Fruit fly (Drosophila melanogaster) whole organism, embryonic: ENCODE data around the gene Pex2.

ENCODE experiments used
- BEAF-32 ChIP-seq: fragments of 200-800 bp; sonication (Bioruptor generic); optimal IDR thresholded peaks from 3 replicates; lab custom pipeline; 2017; ENCODE audit warnings: missing biosample characterization, missing genetic modification characterization, mild to moderate bottlenecking, moderate library complexity, missing genetic modification reagents
- CG10959 ChIP-seq: fragments of 200-800 bp; sonication (Bioruptor generic); IDR thresholded peaks from 2 replicates; pipeline ENCODE4 v1.3.6; 2022; ENCODE audit warnings: missing biosample characterization, missing genetic modification characterization
- CG1603 ChIP-seq: fragments of 200-800 bp; sonication (Bioruptor generic); optimal IDR thresholded peaks from 2 replicates; lab custom pipeline; 2019; ENCODE audit warnings: missing biosample characterization, mild to moderate bottlenecking, missing genetic modification characterization, moderate library complexity
- CG34224 ChIP-seq: fragments of 200-800 bp; sonication (Bioruptor generic); IDR thresholded peaks from 3 replicates; pipeline ENCODE4 v1.3.6; 2022; ENCODE audit warnings: missing biosample characterization, missing genetic modification characterization; ENCODE audit not compliant: partially characterized antibody
- CG4282 ChIP-seq: fragments of 200-800 bp; sonication (Bioruptor generic); optimal IDR thresholded peaks from 2 replicates; lab custom pipeline; 2016; ENCODE audit warnings: missing biosample characterization, missing genetic modification characterization
- CG5245 ChIP-seq: fragments of 200-800 bp; sonication (Bioruptor generic); optimal IDR thresholded peaks from 3 replicates; lab custom pipeline; 2016; ENCODE audit warnings: missing biosample characterization, missing genetic modification characterization
- CG7372 ChIP-seq: fragments of 200-800 bp; sonication (Bioruptor generic); IDR thresholded peaks from 2 replicates; pipeline ENCODE4 v1.3.6; 2022; ENCODE audit warnings: missing biosample characterization, missing genetic modification characterization
- CG9437 ChIP-seq: fragments of 200-800 bp; sonication (Bioruptor generic); optimal IDR thresholded peaks from 2 replicates; lab custom pipeline; 2018; ENCODE audit warnings: missing biosample characterization, mild to moderate bottlenecking, missing genetic modification characterization
- Doc3 ChIP-seq: fragments of 200-800 bp; sonication (Bioruptor generic); IDR thresholded peaks from 3 replicates; pipeline ENCODE4 v1.3.6; 2022; ENCODE audit warnings: missing biosample characterization, missing genetic modification characterization; ENCODE audit not compliant: partially characterized antibody
- Dref ChIP-seq: fragments of 200-800 bp; sonication (Bioruptor generic); IDR thresholded peaks from 2 replicates; pipeline ENCODE4 v1.3.6; 2022; ENCODE audit warnings: missing biosample characterization, missing genetic modification characterization
- Drgx ChIP-seq: fragments of 200-800 bp; sonication (Bioruptor generic); IDR thresholded peaks from 2 replicates; pipeline ENCODE4 v1.3.6; 2022; ENCODE audit warnings: missing biosample characterization, missing genetic modification characterization
- Ets65A ChIP-seq: fragments of 200-800 bp; sonication (Bioruptor generic); peaks from one replicate; lab custom pipeline; 2016; ENCODE audit warnings: missing biosample characterization, missing genetic modification characterization
- HLH54F ChIP-seq: fragments of 200-800 bp; sonication (Bioruptor generic); optimal IDR thresholded peaks from 3 replicates; lab custom pipeline; 2016; ENCODE audit warnings: missing biosample characterization, missing genetic modification characterization
- Oli ChIP-seq: fragments of 200-800 bp; sonication (Bioruptor generic); optimal IDR thresholded peaks from 2 replicates; lab custom pipeline; 2018; ENCODE audit warnings: missing biosample characterization, mild to moderate bottlenecking, missing genetic modification characterization, moderate library complexity
- Sin3A ChIP-seq: fragments of >200 bp; optimal IDR thresholded peaks from 2 replicates; lab custom pipeline; 2018
- Sox102F ChIP-seq: fragments of 200-800 bp; sonication (Bioruptor generic); optimal IDR thresholded peaks from 2 replicates; lab custom pipeline; 2018; ENCODE audit warnings: missing biosample characterization, mild to moderate bottlenecking, missing genetic modification characterization, moderate library complexity
- Taf1 ChIP-seq: fragments of 200-800 bp; sonication (Bioruptor generic); IDR thresholded peaks from 2 replicates; pipeline ENCODE4 v1.3.6; 2022; ENCODE audit warnings: missing biosample characterization, missing genetic modification characterization
- ase ChIP-seq: fragments of 200-800 bp; sonication (Bioruptor generic); IDR thresholded peaks from 3 replicates; pipeline ENCODE4 v1.3.6; 2022; ENCODE audit warnings: missing biosample characterization, missing genetic modification characterization
- bowl ChIP-seq: fragments of 200-800 bp; sonication (Bioruptor generic); IDR thresholded peaks from 2 replicates; pipeline ENCODE4 v1.3.6; 2022; ENCODE audit warnings: missing biosample characterization, missing genetic modification characterization
- br ChIP-seq: fragments of >200 bp; optimal IDR thresholded peaks from 2 replicates; lab custom pipeline; 2017
- ci ChIP-seq: fragments of 200-800 bp; sonication (Bioruptor generic); IDR thresholded peaks from 3 replicates; pipeline ENCODE4 v1.3.6; 2022; ENCODE audit warnings: missing biosample characterization, missing genetic modification characterization
- corto ChIP-seq: fragments of 200-800 bp; sonication (Bioruptor generic); optimal IDR thresholded peaks from 2 replicates; lab custom pipeline; 2016; ENCODE audit warnings: missing biosample characterization, mild to moderate bottlenecking, missing genetic modification characterization, moderate library complexity
- fd64A ChIP-seq: fragments of 200-800 bp; sonication (Bioruptor generic); optimal IDR thresholded peaks from 3 replicates; lab custom pipeline; 2018; ENCODE audit warnings: missing biosample characterization, mild to moderate bottlenecking, missing genetic modification characterization
- fru ChIP-seq: fragments of >200 bp; optimal IDR thresholded peaks from 2 replicates; lab custom pipeline; 2017
- gce ChIP-seq: fragments of 200-800 bp; sonication (Bioruptor generic); IDR thresholded peaks from 3 replicates; pipeline ENCODE4 v1.3.6; 2022; ENCODE audit warnings: missing biosample characterization, missing genetic modification characterization
- gt ChIP-seq: fragments of 200-800 bp; sonication (Bioruptor generic); IDR thresholded peaks from 2 replicates; pipeline ENCODE4 v1.3.6; 2022; ENCODE audit warnings: missing biosample characterization, missing genetic modification characterization
- her ChIP-seq: fragments of 200-800 bp; sonication (Bioruptor generic); optimal IDR thresholded peaks from 2 replicates; lab custom pipeline; 2016; ENCODE audit warnings: missing biosample characterization, missing genetic modification characterization
- inv ChIP-seq: fragments of 200-800 bp; sonication (Bioruptor generic); IDR thresholded peaks from 2 replicates; pipeline ENCODE4 v1.3.6; 2022; ENCODE audit warnings: missing biosample characterization, missing genetic modification characterization; ENCODE audit not compliant: partially characterized antibody
- kni ChIP-seq: fragments of 200-800 bp; sonication (Bioruptor generic); optimal IDR thresholded peaks from 3 replicates; lab custom pipeline; 2017; ENCODE audit warnings: mild to moderate bottlenecking, missing biosample characterization, missing genetic modification reagents, missing genetic modification characterization
- odd ChIP-seq: fragments of 200-800 bp; sonication (Bioruptor generic); optimal IDR thresholded peaks from 2 replicates; lab custom pipeline; 2017; ENCODE audit warnings: missing biosample characterization, mild to moderate bottlenecking, missing genetic modification characterization
- seq ChIP-seq: fragments of 200-800 bp; sonication (Bioruptor generic); IDR thresholded peaks from 2 replicates; pipeline ENCODE4 v1.3.6; 2022; ENCODE audit warnings: missing biosample characterization, missing genetic modification characterization
- sisA ChIP-seq: fragments of 200-800 bp; sonication (Bioruptor generic); IDR thresholded peaks from 2 replicates; pipeline ENCODE4 v1.3.6; 2022; ENCODE audit warnings: missing biosample characterization, missing genetic modification characterization
- tap ChIP-seq: fragments of 200-800 bp; optimal IDR thresholded peaks from 3 replicates; lab custom pipeline; 2019; ENCODE audit warnings: missing biosample characterization, mild to moderate bottlenecking, missing genetic modification characterization, moderate library complexity
- tin ChIP-seq: fragments of 200-800 bp; sonication (Bioruptor generic); optimal IDR thresholded peaks from 3 replicates; lab custom pipeline; 2016; ENCODE audit warnings: missing biosample characterization, missing genetic modification characterization
- tll ChIP-seq, 2 experiments: fragments of 200-800 bp in 1 of 2; fragments of >200 bp in 1 of 2; sonication (Bioruptor generic) in 1 of 2; optimal IDR thresholded peaks; 2 replicates each; lab custom pipeline; 2017 to 2019; ENCODE audit warnings: missing biosample characterization in 2 of 2, missing genetic modification characterization in 2 of 2, mild to moderate bottlenecking in 1 of 2, moderate library complexity in 1 of 2
- vfl ChIP-seq: fragments of 200-800 bp; sonication (Bioruptor generic); optimal IDR thresholded peaks from 2 replicates; lab custom pipeline; 2016; ENCODE audit warnings: missing biosample characterization, missing genetic modification characterization
- zf30C ChIP-seq: fragments of 200-800 bp; sonication (Bioruptor generic); optimal IDR thresholded peaks from 3 replicates; lab custom pipeline; 2018; ENCODE audit warnings: missing biosample characterization, mild to moderate bottlenecking, missing genetic modification characterization

Pex2 gene

DNA sequence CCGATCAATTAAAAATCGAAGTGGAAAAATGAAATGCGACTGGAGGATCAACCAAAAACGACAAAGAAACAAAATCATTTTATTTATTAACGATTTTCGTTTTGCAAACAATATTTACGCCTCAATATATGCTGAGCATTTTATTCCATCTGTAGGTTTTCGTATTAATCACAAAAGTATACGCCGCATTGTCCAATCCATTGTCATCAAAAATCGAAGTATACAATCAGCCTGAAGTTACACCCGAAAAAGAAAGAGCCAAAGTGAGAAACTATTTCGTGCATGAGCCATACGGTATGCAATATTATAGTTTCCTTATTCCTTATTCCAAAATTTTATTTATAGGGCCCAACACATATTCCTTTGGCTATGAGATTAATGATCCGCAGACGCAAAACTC is 9.8 kb upstream of the Pex2 start (continued):
- TF ChIP-seq kni (GFP tag; lab: Kevin White, UChicago), result no peak
- no peak for TF ChIP-seq Dref (GFP tag; lab: Robert Waterston, UW)

DNA sequence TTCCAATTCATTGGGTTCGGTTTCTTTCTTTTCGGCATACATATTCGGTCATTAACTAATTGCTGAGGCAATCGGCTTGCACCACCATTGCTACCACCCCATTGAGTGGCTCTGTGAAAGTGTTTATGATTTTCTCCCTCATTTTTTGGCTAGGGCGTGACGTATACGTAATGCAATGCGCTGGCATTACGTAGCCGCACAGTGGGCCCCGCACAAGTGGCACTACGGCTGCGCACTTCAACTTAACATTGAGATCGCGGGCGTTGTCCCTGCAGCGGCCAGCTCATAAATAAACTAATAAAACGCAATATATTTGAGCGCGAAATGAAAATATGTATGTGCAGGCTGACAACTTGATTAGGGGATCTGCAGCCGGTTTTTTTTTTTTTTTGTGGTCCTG is 7.4 kb upstream of the Pex2 start:
- TF ChIP-seq vfl (no peak), Doc3 (GFP tag; lab: Robert Waterston, UW) (no peak), fru (lab: Kevin White, UChicago) (no peak), CG7372 (GFP tag; lab: Robert Waterston, UW) (peak; percentile 80), HLH54F (GFP tag; lab: Kevin White, UChicago) (no peak), seq (GFP tag; lab: Robert Waterston, UW) (no peak), gce (GFP tag; lab: Robert Waterston, UW) (no peak), tap (tag; lab: Kevin White, UChicago) (no peak), ase (GFP tag; lab: Robert Waterston, UW) (no peak), CG34224 (no peak), her (GFP tag; lab: Kevin White, UChicago) (no peak), CG9437 (peak; percentile 65)

DNA sequence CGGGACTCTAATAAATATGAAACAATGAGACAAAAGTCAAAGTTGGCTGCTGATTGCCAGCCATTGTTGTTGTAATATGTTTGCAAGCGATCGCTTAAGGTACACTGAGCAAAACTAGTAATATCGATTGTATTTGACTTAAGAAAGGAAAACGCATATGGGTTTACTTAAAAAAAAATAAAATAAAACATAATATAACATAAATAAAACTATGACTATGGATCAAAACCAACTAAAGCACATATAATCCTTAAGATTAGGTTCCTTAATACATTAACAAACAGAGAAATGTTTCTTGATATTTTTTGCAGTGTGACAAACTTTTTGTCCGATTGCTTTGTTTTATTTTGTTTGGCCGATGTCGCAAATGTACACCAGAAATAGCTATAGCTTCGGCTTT is 5.3 kb upstream of the Pex2 start:
- TF ChIP-seq corto (GFP tag; lab: Kevin White, UChicago) (no peak), Drgx (peak; percentile 29; the same call in 1 of the 2 replicates)

DNA sequence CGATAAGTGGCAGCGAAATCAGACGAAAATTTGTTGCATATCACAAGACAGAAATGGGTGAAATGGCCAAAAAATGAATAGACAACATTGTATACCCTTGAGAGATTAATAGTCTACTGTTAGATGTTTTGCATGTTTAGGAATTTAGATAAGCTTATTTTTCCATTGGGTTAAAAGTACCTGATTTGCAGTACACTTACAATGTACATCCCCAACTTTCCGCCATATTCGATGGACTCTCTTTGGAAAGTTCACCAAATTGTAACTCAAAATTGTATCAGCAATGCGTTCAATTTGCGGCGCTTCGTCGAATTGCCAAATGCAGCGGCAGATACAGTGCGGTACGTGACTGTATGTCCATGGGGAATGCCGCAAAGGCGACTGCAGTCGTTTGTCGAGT is 4.5 kb upstream of the Pex2 start:
- TF ChIP-seq ci (GFP tag; lab: Robert Waterston, UW), result no peak
- TF ChIP-seq tll (GFP tag; optimal IDR thresholded peaks at IDR 0.05; lab: Kevin White, UChicago), result no peak
- no peak for TF ChIP-seq CG5245 (GFP tag; lab: Kevin White, UChicago)
- no peak for TF ChIP-seq tin
- TF ChIP-seq inv (GFP tag; lab: Robert Waterston, UW), result no peak
- TF ChIP-seq Sox102F (GFP tag; lab: Kevin White, UChicago), result peak; percentile 16
- no peak for TF ChIP-seq Oli (tag; lab: Kevin White, UChicago)
- peak; percentile 13 for TF ChIP-seq CG1603 (tag; lab: Kevin White, UChicago)
- TF ChIP-seq fd64A (GFP tag; lab: Kevin White, UChicago), result no peak
- no peak for TF ChIP-seq CG10959 (GFP tag; lab: Robert Waterston, UW)
- no peak for TF ChIP-seq Taf1 (GFP tag; lab: Robert Waterston, UW)
- TF ChIP-seq sisA (GFP tag; lab: Robert Waterston, UW), result no peak
- no peak for TF ChIP-seq CG4282 (GFP tag; lab: Kevin White, UChicago)
- TF ChIP-seq br (lab: Kevin White, UChicago), result no peak
- no peak for TF ChIP-seq zf30C (GFP tag; lab: Kevin White, UChicago)
- TF ChIP-seq, all 482 proteins: peak for 2

DNA sequence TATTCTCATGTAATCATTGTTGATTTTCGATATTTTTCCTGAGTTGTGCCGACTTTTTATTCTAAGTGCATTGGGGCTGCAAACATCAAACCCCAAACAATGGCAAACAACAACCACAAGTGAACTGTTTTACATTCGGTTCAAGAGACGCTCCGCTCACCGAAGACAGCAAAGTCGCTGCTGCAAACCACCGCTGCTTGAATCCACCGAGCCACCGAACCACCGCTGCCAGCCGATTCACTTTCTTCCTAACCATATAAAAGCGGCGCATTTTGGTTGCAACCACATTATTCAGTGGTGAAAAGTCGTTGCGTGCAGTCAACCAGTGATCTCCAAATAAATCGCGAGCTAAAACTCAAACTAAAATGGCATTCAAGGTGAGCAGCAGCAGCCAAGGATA is 2.5 kb upstream of the Pex2 start, which contains the start of gene Cpr66Cb:
Cpr66Cb (plus strand) TSS at position 301 of the 400 bp plus-strand sequence.
- TF ChIP-seq BEAF-32 (GFP tag; lab: Kevin White, UChicago) (no peak), Ets65A (GFP tag; lab: Kevin White, UChicago) (peak; percentile 62), bowl (GFP tag; lab: Robert Waterston, UW) (no peak), Sin3A (lab: Kevin White, UChicago) (no peak), gt (no peak), odd (GFP tag; lab: Kevin White, UChicago) (no peak)
- TF ChIP-seq, all 482 proteins: peak for 1
